Worm (Caenorhabditis elegans): ENCODE data around the gene hot-4.

The hot-4 gene

DNA sequence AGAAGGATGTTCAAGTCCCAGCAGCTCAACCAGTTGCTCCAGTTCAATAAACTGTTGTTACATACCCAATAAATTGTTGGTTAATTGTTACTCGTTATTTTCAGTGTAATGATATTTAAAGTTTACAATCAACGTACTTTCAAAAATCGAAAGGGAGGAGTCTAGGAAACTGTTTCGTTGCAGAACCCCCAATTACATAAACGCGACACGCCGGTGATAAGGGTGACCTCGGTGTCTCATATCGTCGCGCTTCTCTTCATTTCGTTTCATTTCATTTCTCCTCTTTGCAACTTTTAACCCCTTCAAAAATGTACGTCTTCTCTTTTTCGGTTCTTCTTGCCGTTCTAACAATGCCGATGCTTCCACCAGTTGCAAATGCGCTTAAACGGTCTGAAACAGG is 9.3 kb upstream of the hot-4 start, which contains the start of gene C23G10.2 (continued):
- TF ChIP-seq ceh-27 (GFP tag; optimal IDR thresholded peaks at IDR 0.05) (no peak), athp-1 (tag; optimal IDR thresholded peaks at IDR 0.05) (no peak), ets-4 (GFP tag; optimal IDR thresholded peaks at IDR 0.05) (no peak), mes-4 (tag; optimal IDR thresholded peaks at IDR 0.05) (no peak), K11D2.4 (GFP tag; IDR thresholded peaks at IDR 0.05) (no peak), nfyb-1 (GFP tag; IDR thresholded peaks at IDR 0.05) (0 out of 2 replicates have a peak, but pooled peaks have one; percentile 27), B0019.2 (GFP tag; conservative IDR thresholded peaks at IDR 0.05) (no peak), hmg-20 (GFP tag; IDR thresholded peaks at IDR 0.05) (no peak), die-1 (tag; optimal IDR thresholded peaks at IDR 0.05) (peak; percentile 31), Y79H2A.3 (GFP tag; conservative IDR thresholded peaks at IDR 0.05) (no peak), lsy-27 (tag; optimal IDR thresholded peaks at IDR 0.05; ENCODE audit: borderline replicate concordance, insufficient read depth) (no peak), lin-40 (tag; optimal IDR thresholded peaks at IDR 0.05) (no peak), nhr-179 (tag; optimal IDR thresholded peaks at IDR 0.05) (no peak), F57A8.1 (GFP tag; optimal IDR thresholded peaks at IDR 0.05) (no peak), chd-7 (tag; optimal IDR thresholded peaks at IDR 0.05) (no peak), unc-130 (GFP tag; optimal IDR thresholded peaks at IDR 0.05) (no peak), zfh-2 (GFP tag; conservative IDR thresholded peaks at IDR 0.05) (0 out of 2 replicates have a peak, but pooled peaks have one; percentile 7), dpl-1 (GFP tag; optimal IDR thresholded peaks at IDR 0.05) (no peak), rec-8 (tag; optimal IDR thresholded peaks at IDR 0.05) (no peak), hrde-1 (tag; optimal IDR thresholded peaks at IDR 0.05; ENCODE audit: borderline replicate concordance) (peak; percentile 23), hlh-26 (GFP tag; conservative IDR thresholded peaks at IDR 0.05) (no peak), ztf-25 (GFP tag; IDR thresholded peaks at IDR 0.05) (no peak), F55B11.4 (tag; optimal IDR thresholded peaks at IDR 0.05; ENCODE audit: borderline replicate concordance, insufficient read depth) (no peak), aptf-2 (GFP tag; conservative IDR thresholded peaks at IDR 0.05) (no peak), snpc-1.3 (tag; optimal IDR thresholded peaks at IDR 0.05; ENCODE audit: insufficient read depth) (peak; percentile 42), C17E4.6 (GFP tag; IDR thresholded peaks at IDR 0.05) (no peak), lin-54 (GFP tag; optimal IDR thresholded peaks at IDR 0.05) (peak; percentile 16), unc-62 (GFP tag; optimal IDR thresholded peaks at IDR 0.05) (no peak), lsl-1 (GFP tag; optimal IDR thresholded peaks at IDR 0.05) (peak; percentile 1), attf-3 (GFP tag; conservative IDR thresholded peaks at IDR 0.05) (no peak), nhr-90 (tag; optimal IDR thresholded peaks at IDR 0.05) (no peak), efl-1 (GFP tag; optimal IDR thresholded peaks at IDR 0.05) (peak; percentile 3), dpff-1 (tag; optimal IDR thresholded peaks at IDR 0.05) (no peak), aptf-3 (GFP tag; IDR thresholded peaks at IDR 0.05) (no peak), D2030.7 (GFP tag; IDR thresholded peaks at IDR 0.05) (no peak; the same call in 1 of the 2 replicates), tbx-9 (tag; optimal IDR thresholded peaks at IDR 0.05; ENCODE audit: borderline replicate concordance) (no peak), F22D6.2 (tag; optimal IDR thresholded peaks at IDR 0.05) (no peak), Y53F4B.3 (GFP tag; IDR thresholded peaks at IDR 0.05) (no peak), snpc-4 (GFP tag; optimal IDR thresholded peaks at IDR 0.05) (no peak), snpc-4 (tag; optimal IDR thresholded peaks at IDR 0.05) (peak in 2 of 4 experiments; percentile 24), ztf-28 (GFP tag; IDR thresholded peaks at IDR 0.05) (no peak), nhr-27 (tag; optimal IDR thresholded peaks at IDR 0.05) (no peak), rcor-1 (GFP tag; IDR thresholded peaks at IDR 0.05) (peak; percentile 62), ztf-18 (tag; optimal IDR thresholded peaks at IDR 0.05) (no peak), madf-10 (tag; optimal IDR thresholded peaks at IDR 0.05) (no peak), nhr-120 (GFP tag; IDR thresholded peaks at IDR 0.05) (no peak), C06A6.2 (GFP tag; conservative IDR thresholded peaks at IDR 0.05) (no peak), ZK185.1 (tag; optimal IDR thresholded peaks at IDR 0.05; ENCODE audit: poor library complexity, severe bottlenecking) (peak; percentile 25)

All from whole organism, young adult.